Fruit fly (Drosophila melanogaster) whole organism, prepupa: ENCODE measurements around the gene CG11504.
A peak's percentile ranks its signal among the peaks of the same experiment; 100 is the strongest.

Experiments used
- Blimp-1 ChIP-seq: fragments of 200-800 bp; sonication (Bioruptor generic); optimal IDR thresholded peaks from 3 replicates; lab custom pipeline; 2017; ENCODE audit warnings: missing biosample characterization, missing genetic modification characterization, mild to moderate bottlenecking, moderate library complexity, missing genetic modification reagents
- CG10631 ChIP-seq: fragments of 200-800 bp; sonication (Bioruptor generic); optimal IDR thresholded peaks from 2 replicates; lab custom pipeline; 2016; ENCODE audit warnings: missing biosample characterization, missing genetic modification characterization
- CG10669 ChIP-seq: fragments of 200-800 bp; sonication (Bioruptor generic); optimal IDR thresholded peaks from 3 replicates; lab custom pipeline; 2018; ENCODE audit warnings: missing biosample characterization, mild to moderate bottlenecking, missing genetic modification characterization, moderate library complexity
- CG11294 ChIP-seq: fragments of 200-800 bp; sonication (Bioruptor generic); IDR thresholded peaks from 2 replicates; pipeline ENCODE4 v1.3.6; 2022; ENCODE audit warnings: missing biosample characterization, missing genetic modification characterization
- CG11902 ChIP-seq: fragments of 200-800 bp; sonication (Bioruptor generic); optimal IDR thresholded peaks from 3 replicates; lab custom pipeline; 2016; ENCODE audit warnings: missing biosample characterization, missing genetic modification characterization
- CG15336 ChIP-seq: fragments of 200-800 bp; sonication (Bioruptor generic); IDR thresholded peaks from 2 replicates; pipeline ENCODE4 v1.3.6; 2022; ENCODE audit warnings: missing biosample characterization, missing genetic modification characterization
- CG1621 ChIP-seq: fragments of 200-800 bp; sonication (Bioruptor generic); optimal IDR thresholded peaks from 3 replicates; lab custom pipeline; 2018; ENCODE audit warnings: missing biosample characterization, mild to moderate bottlenecking, missing genetic modification characterization
- CG3032 ChIP-seq: fragments of 200-800 bp; optimal IDR thresholded peaks from 2 replicates; lab custom pipeline; 2019; ENCODE audit warnings: missing biosample characterization, mild to moderate bottlenecking, missing genetic modification characterization, moderate library complexity
- CG31627 ChIP-seq: fragments of 200-800 bp; sonication (Bioruptor generic); optimal IDR thresholded peaks from 3 replicates; lab custom pipeline; 2016; ENCODE audit warnings: missing biosample characterization, missing genetic modification characterization
- CG34406 ChIP-seq: fragments of 200-800 bp; sonication (Bioruptor generic); optimal IDR thresholded peaks from 3 replicates; lab custom pipeline; 2016; ENCODE audit warnings: missing biosample characterization, missing genetic modification characterization
- CG3919 ChIP-seq: fragments of 200-800 bp; sonication (Bioruptor generic); optimal IDR thresholded peaks from 3 replicates; lab custom pipeline; 2016; ENCODE audit warnings: missing biosample characterization, missing genetic modification characterization
- CG6163 ChIP-seq: fragments of 200-800 bp; sonication (Bioruptor generic); IDR thresholded peaks from 3 replicates; pipeline ENCODE4 v1.3.6; 2022; ENCODE audit warnings: missing biosample characterization, missing genetic modification characterization
- CG6276 ChIP-seq: fragments of 200-800 bp; sonication (Bioruptor generic); optimal IDR thresholded peaks from 2 replicates; lab custom pipeline; 2017; ENCODE audit warnings: missing biosample characterization, mild to moderate bottlenecking, missing genetic modification characterization
- CG6808 ChIP-seq: fragments of 200-800 bp; sonication (Bioruptor generic); optimal IDR thresholded peaks from 3 replicates; lab custom pipeline; 2017; ENCODE audit warnings: missing biosample characterization, missing genetic modification characterization, mild to moderate bottlenecking, moderate library complexity, missing genetic modification reagents
- CG6854 ChIP-seq: fragments of 200-800 bp; sonication (Bioruptor generic); optimal IDR thresholded peaks from 2 replicates; lab custom pipeline; 2017; ENCODE audit warnings: missing biosample characterization, mild to moderate bottlenecking, missing genetic modification characterization
- CG7368 ChIP-seq: fragments of 200-800 bp; sonication (Bioruptor generic); optimal IDR thresholded peaks from 3 replicates; lab custom pipeline; 2016; ENCODE audit warnings: missing biosample characterization, missing genetic modification characterization
- CG8119 ChIP-seq: fragments of 200-800 bp; sonication (Bioruptor generic); IDR thresholded peaks from 3 replicates; pipeline ENCODE4 v1.3.6; 2022; ENCODE audit warnings: missing biosample characterization, missing genetic modification characterization
- CG8319 ChIP-seq: fragments of 200-800 bp; sonication (Bioruptor generic); optimal IDR thresholded peaks from 3 replicates; lab custom pipeline; 2016; ENCODE audit warnings: missing biosample characterization, missing genetic modification characterization
- CG8632 ChIP-seq: fragments of 200-800 bp; sonication (Bioruptor generic); optimal IDR thresholded peaks from 3 replicates; lab custom pipeline; 2016; ENCODE audit warnings: missing biosample characterization, missing genetic modification characterization
- CG9139 ChIP-seq: fragments of 200-800 bp; sonication (Bioruptor generic); optimal IDR thresholded peaks from 3 replicates; lab custom pipeline; 2017; ENCODE audit warnings: missing biosample characterization, mild to moderate bottlenecking, missing genetic modification characterization
- Eip75B ChIP-seq: fragments of 200-800 bp; sonication (Bioruptor generic); optimal IDR thresholded peaks from 3 replicates; lab custom pipeline; 2016; ENCODE audit warnings: missing biosample characterization, missing genetic modification characterization
- Eip78C ChIP-seq: fragments of 200-800 bp; sonication (Bioruptor generic); peaks from one replicate; lab custom pipeline; 2016; ENCODE audit warnings: missing biosample characterization, missing genetic modification characterization
- Eip93F ChIP-seq: fragments of 200-800 bp; sonication (Bioruptor generic); optimal IDR thresholded peaks from 2 replicates; lab custom pipeline; 2016; ENCODE audit warnings: missing biosample characterization, mild to moderate bottlenecking, missing genetic modification characterization
- Ets21C ChIP-seq: fragments of 200-800 bp; sonication (Bioruptor generic); optimal IDR thresholded peaks from 3 replicates; lab custom pipeline; 2016; ENCODE audit warnings: missing biosample characterization, missing genetic modification characterization
- Ets96B ChIP-seq: fragments of 200-800 bp; optimal IDR thresholded peaks from 2 replicates; lab custom pipeline; 2019; ENCODE audit warnings: missing biosample characterization, mild to moderate bottlenecking, missing genetic modification characterization, moderate library complexity
- Gug ChIP-seq: fragments of 200-800 bp; sonication (Bioruptor generic); IDR thresholded peaks from 2 replicates; pipeline ENCODE4 v1.3.6; 2022; ENCODE audit warnings: missing biosample characterization, missing genetic modification characterization
- Hr38 ChIP-seq: sonication (Bioruptor generic); optimal IDR thresholded peaks from 2 replicates; lab custom pipeline; 2016; ENCODE audit warnings: missing biosample characterization, missing genetic modification characterization
- Hr39 ChIP-seq: fragments of 200-800 bp; sonication (Bioruptor generic); optimal IDR thresholded peaks from 2 replicates; lab custom pipeline; 2016; ENCODE audit warnings: missing biosample characterization, missing genetic modification characterization
- Hr4 ChIP-seq: fragments of 200-800 bp; sonication (Bioruptor generic); optimal IDR thresholded peaks from 3 replicates; lab custom pipeline; 2016; ENCODE audit warnings: missing biosample characterization, missing genetic modification characterization
- Lpt ChIP-seq: fragments of 200-800 bp; sonication (Bioruptor generic); optimal IDR thresholded peaks from 3 replicates; lab custom pipeline; 2016; ENCODE audit warnings: missing biosample characterization, missing genetic modification characterization
- Met ChIP-seq: fragments of 200-800 bp; sonication (Bioruptor generic); optimal IDR thresholded peaks from 3 replicates; lab custom pipeline; 2016; ENCODE audit warnings: missing biosample characterization, missing genetic modification characterization
- OdsH ChIP-seq: fragments of 200-800 bp; sonication (Bioruptor generic); optimal IDR thresholded peaks from 3 replicates; lab custom pipeline; 2016; ENCODE audit warnings: missing biosample characterization, missing genetic modification characterization
- Smox ChIP-seq: fragments of 200-800 bp; sonication (Bioruptor generic); optimal IDR thresholded peaks from 3 replicates; lab custom pipeline; 2016; ENCODE audit warnings: missing biosample characterization, missing genetic modification characterization
- Sox14 ChIP-seq: fragments of 200-800 bp; sonication (Bioruptor generic); optimal IDR thresholded peaks from 3 replicates; lab custom pipeline; 2016; ENCODE audit warnings: missing biosample characterization, missing genetic modification characterization
- Sox15 ChIP-seq: fragments of 200-800 bp; sonication (Bioruptor generic); optimal IDR thresholded peaks from 3 replicates; lab custom pipeline; 2016; ENCODE audit warnings: missing biosample characterization, missing genetic modification characterization
- achi ChIP-seq: fragments of 200-800 bp; sonication (Bioruptor generic); optimal IDR thresholded peaks from 3 replicates; lab custom pipeline; 2016; ENCODE audit warnings: missing biosample characterization, missing genetic modification characterization
- acj6 ChIP-seq: fragments of 200-800 bp; sonication (Bioruptor generic); optimal IDR thresholded peaks from 3 replicates; lab custom pipeline; 2016; ENCODE audit warnings: missing biosample characterization, missing genetic modification characterization
- cyc ChIP-seq: fragments of 200-800 bp; sonication (Bioruptor generic); optimal IDR thresholded peaks from 3 replicates; lab custom pipeline; 2016; ENCODE audit warnings: missing biosample characterization, missing genetic modification characterization
- dac ChIP-seq: fragments of 200-800 bp; sonication (Bioruptor generic); optimal IDR thresholded peaks from 2 replicates; lab custom pipeline; 2017; ENCODE audit warnings: missing biosample characterization, mild to moderate bottlenecking, missing genetic modification characterization
- dsx ChIP-seq: fragments of 200-800 bp; optimal IDR thresholded peaks from 3 replicates; lab custom pipeline; 2019; ENCODE audit warnings: missing biosample characterization, mild to moderate bottlenecking, missing genetic modification characterization, moderate library complexity; ENCODE audit not compliant: poor library complexity, severe bottlenecking
- eg ChIP-seq: fragments of 200-800 bp; sonication (Bioruptor generic); IDR thresholded peaks from 3 replicates; pipeline ENCODE4 v1.3.6; 2022; ENCODE audit warnings: missing biosample characterization, missing genetic modification characterization
- esn ChIP-seq: fragments of 200-800 bp; sonication (Bioruptor generic); optimal IDR thresholded peaks from 2 replicates; lab custom pipeline; 2016; ENCODE audit warnings: missing biosample characterization, mild to moderate bottlenecking, missing genetic modification characterization, moderate library complexity
- fd59A ChIP-seq: fragments of 200-800 bp; sonication (Bioruptor generic); optimal IDR thresholded peaks from 2 replicates; lab custom pipeline; 2017; ENCODE audit warnings: missing biosample characterization, mild to moderate bottlenecking, missing genetic modification characterization, missing genetic modification reagents
- fd85E ChIP-seq: fragments of 200-800 bp; sonication (Bioruptor generic); optimal IDR thresholded peaks from 3 replicates; lab custom pipeline; 2016; ENCODE audit warnings: missing biosample characterization, missing genetic modification characterization
- fkh ChIP-seq: fragments of 200-800 bp; sonication (Bioruptor generic); optimal IDR thresholded peaks from 3 replicates; lab custom pipeline; 2017; ENCODE audit warnings: missing biosample characterization, mild to moderate bottlenecking, missing genetic modification characterization, moderate library complexity
- lz ChIP-seq: fragments of 200-800 bp; sonication (Bioruptor generic); optimal IDR thresholded peaks from 3 replicates; lab custom pipeline; 2016; ENCODE audit warnings: missing biosample characterization, missing genetic modification characterization
- net ChIP-seq: fragments of 200-800 bp; sonication (Bioruptor generic); optimal IDR thresholded peaks from 3 replicates; lab custom pipeline; 2016; ENCODE audit warnings: missing biosample characterization, missing genetic modification characterization
- pdm3 ChIP-seq: fragments of 200-800 bp; sonication (Bioruptor generic); optimal IDR thresholded peaks from 3 replicates; lab custom pipeline; 2016; ENCODE audit warnings: missing biosample characterization, missing genetic modification characterization
- salr ChIP-seq, 2 experiments: fragments of 200-800 bp; sonication (Bioruptor generic); optimal IDR thresholded peaks; 3 replicates each; lab custom pipeline; 2016 to 2018; ENCODE audit warnings: missing biosample characterization in 2 of 2, missing genetic modification characterization in 2 of 2, mild to moderate bottlenecking in 1 of 2
- ss ChIP-seq, 2 experiments: fragments of 200-800 bp; sonication (Bioruptor generic); optimal IDR thresholded peaks; 2 replicates in 1 of 2; 3 replicates in 1 of 2; lab custom pipeline; 2017 to 2018; ENCODE audit warnings: mild to moderate bottlenecking in 2 of 2, missing biosample characterization in 2 of 2, missing genetic modification characterization in 2 of 2, moderate library complexity in 1 of 2
- svp ChIP-seq: fragments of 200-800 bp; sonication (Bioruptor generic); peaks from one replicate; lab custom pipeline; 2016; ENCODE audit warnings: missing biosample characterization, missing genetic modification characterization
- topi ChIP-seq: fragments of 200-800 bp; sonication (Bioruptor generic); optimal IDR thresholded peaks from 3 replicates; lab custom pipeline; 2016; ENCODE audit warnings: missing biosample characterization, missing genetic modification characterization
- vri ChIP-seq: fragments of 200-800 bp; sonication (Bioruptor generic); optimal IDR thresholded peaks from 3 replicates; lab custom pipeline; 2016; ENCODE audit warnings: missing biosample characterization, mild to moderate bottlenecking, missing genetic modification characterization

The CG11504 gene

DNA sequence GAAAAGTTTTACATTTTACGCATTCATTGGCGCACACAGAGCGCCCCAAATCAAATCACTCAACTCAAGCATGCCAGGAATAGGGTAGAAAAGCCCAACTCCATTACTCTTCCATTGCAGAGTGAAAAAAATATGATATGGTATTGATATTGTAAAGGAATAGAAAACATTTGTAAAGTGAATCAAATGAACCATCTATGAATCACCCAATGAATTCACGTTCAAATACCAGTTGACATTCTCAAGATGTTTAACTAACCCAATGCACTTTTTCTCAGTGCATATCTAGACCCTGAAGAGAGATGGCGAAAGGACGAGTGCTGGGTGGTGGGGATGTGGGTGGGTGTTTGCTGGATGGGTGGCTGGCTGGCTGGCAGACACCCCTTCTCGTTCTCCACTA is 19.1 kb upstream of the CG11504 start:
- TF ChIP-seq CG3919 (GFP tag; lab: Kevin White, UChicago) (peak; percentile 8), Eip75B (peak; percentile 1), CG6163 (GFP tag; lab: Robert Waterston, UW) (peak; percentile 49; the same call in 2 of the 3 replicates), Hr38 (GFP tag; lab: Kevin White, UChicago) (no peak), Smox (GFP tag; lab: Kevin White, UChicago) (no peak), CG1621 (tag; lab: Kevin White, UChicago) (no peak), salr (GFP tag; optimal IDR thresholded peaks at IDR 0.05; lab: Kevin White, UChicago) (no peak), Hr4 (no peak), CG8632 (GFP tag; lab: Kevin White, UChicago) (no peak), acj6 (GFP tag; lab: Kevin White, UChicago) (peak; percentile 26), svp (GFP tag; lab: Kevin White, UChicago) (peak; percentile 71), fkh (GFP tag; lab: Kevin White, UChicago) (no peak), fd85E (GFP tag; lab: Kevin White, UChicago) (no peak), dsx (GFP tag; lab: Kevin White, UChicago) (no peak), CG34406 (GFP tag; lab: Kevin White, UChicago) (peak; percentile 0), Gug (no peak), Met (GFP tag; lab: Kevin White, UChicago) (peak; percentile 9), Sox15 (GFP tag; lab: Kevin White, UChicago) (no peak), CG9139 (no peak), CG10631 (peak; percentile 1), CG3032 (tag; lab: Kevin White, UChicago) (no peak), CG6808 (GFP tag; lab: Kevin White, UChicago) (no peak), lz (GFP tag; lab: Kevin White, UChicago) (no peak), CG8319 (no peak), Blimp-1 (GFP tag; lab: Kevin White, UChicago) (no peak), CG31627 (GFP tag; lab: Kevin White, UChicago) (peak; percentile 17), Lpt (GFP tag; lab: Kevin White, UChicago) (no peak), CG11902 (GFP tag; lab: Kevin White, UChicago) (no peak), eg (GFP tag; lab: Robert Waterston, UW) (no peak), Hr39 (GFP tag; lab: Kevin White, UChicago) (peak; percentile 31), CG6276 (GFP tag; lab: Kevin White, UChicago) (no peak), Eip93F (no peak), pdm3 (peak; percentile 14), CG7368 (GFP tag; lab: Kevin White, UChicago) (no peak), Eip78C (peak; percentile 69), fd59A (GFP tag; lab: Kevin White, UChicago) (peak; percentile 4), net (GFP tag; lab: Kevin White, UChicago) (no peak), cyc (GFP tag; lab: Kevin White, UChicago) (peak; percentile 16), CG6854 (GFP tag; lab: Kevin White, UChicago) (no peak), topi (GFP tag; lab: Kevin White, UChicago) (peak; percentile 20), CG11294 (no peak), OdsH (GFP tag; lab: Kevin White, UChicago) (peak; percentile 20), CG15336 (GFP tag; lab: Robert Waterston, UW) (no peak), CG10669 (GFP tag; lab: Kevin White, UChicago) (peak; percentile 27), Ets21C (GFP tag; lab: Kevin White, UChicago) (no peak), esn (GFP tag; lab: Kevin White, UChicago) (no peak), ss (GFP tag; optimal IDR thresholded peaks at IDR 0.05; lab: Kevin White, UChicago) (no peak), achi (GFP tag; lab: Kevin White, UChicago) (no peak), vri (GFP tag; lab: Kevin White, UChicago) (no peak), Ets96B (tag; lab: Kevin White, UChicago) (peak; percentile 30), Sox14 (GFP tag; lab: Kevin White, UChicago) (no peak), dac (no peak), CG8119 (GFP tag; lab: Robert Waterston, UW) (no peak)
